Worm (Caenorhabditis elegans) whole organism, L1 larva: Measurements from ENCODE around the gene W09D10.4.

Experiments
- C34B4.2 ChIP-seq: sonication (generic microtip); optimal IDR thresholded peaks from 2 replicates; lab custom pipeline; 2017; ENCODE audit warnings: mild to moderate bottlenecking, missing genetic modification characterization, missing compliant biosample characterization
- lin-13 ChIP-seq: fragments of 150-350 bp; optimal IDR thresholded peaks from 2 replicates; lab custom pipeline; 2014; ENCODE audit warnings: missing biosample characterization, missing genetic modification reagents, missing genetic modification characterization
- nhr-11 ChIP-seq: fragments of 150-350 bp; optimal IDR thresholded peaks from 2 replicates; lab custom pipeline; 2014; ENCODE audit warnings: missing biosample characterization, missing genetic modification characterization
- nhr-28 ChIP-seq: fragments of 150-350 bp; optimal IDR thresholded peaks from 2 replicates; lab custom pipeline; 2014; ENCODE audit warnings: missing biosample characterization, missing genetic modification characterization
- unc-98 ChIP-seq: fragments of 200-800 bp; sonication (Bioruptor generic); IDR thresholded peaks from 2 replicates; pipeline ENCODE4 v1.3.6; 2022; ENCODE audit warnings: missing genetic modification characterization, missing compliant biosample characterization
- zip-4 ChIP-seq: fragments of 200-800 bp; sonication (Bioruptor generic); optimal IDR thresholded peaks from 2 replicates; lab custom pipeline; 2018; ENCODE audit warnings: mild to moderate bottlenecking, missing genetic modification characterization, moderate library complexity, missing compliant biosample characterization

DNA sequence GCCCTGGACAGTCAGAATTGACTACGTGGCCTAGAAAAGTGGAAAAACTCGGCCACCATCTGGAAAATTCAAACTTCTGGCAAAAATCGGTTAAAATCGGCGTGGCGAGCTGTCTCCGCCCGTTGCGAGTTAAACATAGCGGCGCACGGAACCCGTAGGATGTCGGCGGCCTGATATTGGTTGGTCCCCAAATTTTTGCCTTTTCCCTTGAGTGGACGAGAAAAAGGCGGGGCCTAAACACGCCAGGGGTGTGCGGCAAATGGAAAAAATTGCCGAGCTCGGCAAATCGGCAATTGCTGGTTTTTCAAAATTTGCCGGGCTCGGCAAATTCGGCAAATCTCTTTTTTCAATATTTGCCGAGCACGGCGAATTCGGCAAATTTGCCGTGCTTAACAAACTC, 17.3 kb upstream of the W09D10.4 start:
- TF ChIP-seq C34B4.2 (tag; lab: Kevin White, UChicago) (no peak), nhr-11 (no peak), lin-13 (GFP tag; lab: Kevin White, UChicago) (no peak), unc-98 (GFP tag; lab: Robert Waterston, UW) (no peak), nhr-28 (tag; lab: Kevin White, UChicago) (no peak), zip-4 (GFP tag; lab: Kevin White, UChicago) (no peak)
